Fruit fly (Drosophila melanogaster): ENCODE measurements around the gene Fer1.

Fer1 gene

dm6 chr3R:7108589-7109312 lies 27.3 kb upstream of the Fer1 start (continued):
- TF ChIP-seq br (optimal IDR thresholded peaks at IDR 0.05) (no peak), CG12942 (GFP tag; optimal IDR thresholded peaks at IDR 0.05) (peak; percentile 94), NfI (GFP tag; optimal IDR thresholded peaks at IDR 0.05) (peak; percentile 80), gro (GFP tag; optimal IDR thresholded peaks at IDR 0.05) (no peak), zen (tag; optimal IDR thresholded peaks at IDR 0.05) (peak; percentile 98), Antp (GFP tag; optimal IDR thresholded peaks at IDR 0.05) (peak; percentile 71), Bgb (GFP tag; IDR thresholded peaks at IDR 0.05; ENCODE audit: partially characterized antibody) (no peak), NC2α (GFP tag; optimal IDR thresholded peaks at IDR 0.05) (peak; percentile 88), CG11456 (GFP tag; IDR thresholded peaks at IDR 0.05) (no peak), corto (GFP tag; optimal IDR thresholded peaks at IDR 0.05) (peak; percentile 43), Sry-δ (GFP tag; optimal IDR thresholded peaks at IDR 0.05) (peak; percentile 57), so (GFP tag; IDR thresholded peaks at IDR 0.05) (no peak), CG8281 (tag; optimal IDR thresholded peaks at IDR 0.05) (peak; percentile 84), Hr78 (GFP tag; optimal IDR thresholded peaks at IDR 0.05) (peak in 1 of 2 experiments; percentile 92), CG33557 (GFP tag; optimal IDR thresholded peaks at IDR 0.05) (peak; percentile 99), CG15011 (GFP tag; optimal IDR thresholded peaks at IDR 0.05) (peak; percentile 87), ham (GFP tag; IDR thresholded peaks at IDR 0.05) (no peak), CG1647 (GFP tag; optimal IDR thresholded peaks at IDR 0.05) (peak; percentile 82), Ssrp (tag; optimal IDR thresholded peaks at IDR 0.05) (peak; percentile 98), Spps (tag; optimal IDR thresholded peaks at IDR 0.05) (peak; percentile 97), CG10979 (tag; optimal IDR thresholded peaks at IDR 0.05) (peak; percentile 99), Dp (GFP tag; optimal IDR thresholded peaks at IDR 0.05) (no peak), bsh (GFP tag; optimal IDR thresholded peaks at IDR 0.05) (peak; percentile 90 to 99), CG13424 (tag; optimal IDR thresholded peaks at IDR 0.05) (peak; percentile 97), Side (GFP tag; optimal IDR thresholded peaks at IDR 0.05) (peak; percentile 84), da (GFP tag; optimal IDR thresholded peaks at IDR 0.05) (peak; percentile 64), run (tag; optimal IDR thresholded peaks at IDR 0.05) (peak; percentile 82), p53 (GFP tag; optimal IDR thresholded peaks at IDR 0.05) (peak; percentile 4), CG10543 (GFP tag; optimal IDR thresholded peaks at IDR 0.05) (no peak), cato (GFP tag; optimal IDR thresholded peaks at IDR 0.05; ENCODE audit: borderline replicate concordance) (peak; percentile 95), sim (GFP tag; IDR thresholded peaks at IDR 0.05) (no peak), CG11695 (GFP tag; IDR thresholded peaks at IDR 0.05) (no peak), CG6854 (GFP tag; optimal IDR thresholded peaks at IDR 0.05) (peak; percentile 60), C15 (GFP tag; IDR thresholded peaks at IDR 0.05) (no peak), Ets97D (GFP tag; optimal IDR thresholded peaks at IDR 0.05) (peak; percentile 66), bigmax (GFP tag; optimal IDR thresholded peaks at IDR 0.05) (no peak), slbo (GFP tag; IDR thresholded peaks at IDR 0.05) (no peak), ro (GFP tag; IDR thresholded peaks at IDR 0.05) (no peak), inv (GFP tag; IDR thresholded peaks at IDR 0.05; ENCODE audit: partially characterized antibody) (no peak), pzg (GFP tag; optimal IDR thresholded peaks at IDR 0.05) (no peak), dimm (GFP tag; IDR thresholded peaks at IDR 0.05) (no peak), CG12236 (GFP tag; optimal IDR thresholded peaks at IDR 0.05) (peak; percentile 95), TFAM (GFP tag; optimal IDR thresholded peaks at IDR 0.05) (peak; percentile 89), CG4282 (GFP tag; optimal IDR thresholded peaks at IDR 0.05) (peak; percentile 61), CG18619 (GFP tag; optimal IDR thresholded peaks at IDR 0.05) (peak; percentile 87), CG11093 (GFP tag; IDR thresholded peaks at IDR 0.05) (peak; percentile 94), pho (GFP tag; optimal IDR thresholded peaks at IDR 0.05) (peak; percentile 68), Neu2 (GFP tag; optimal IDR thresholded peaks at IDR 0.05; ENCODE audit: borderline replicate concordance) (peak; percentile 76), Dfd (GFP tag; optimal IDR thresholded peaks at IDR 0.05) (no peak), Atf6 (GFP tag; IDR thresholded peaks at IDR 0.05) (no peak)

Measured in whole organism, embryonic.